Worm (Caenorhabditis elegans): ENCODE measurements around the gene W06G6.15.

Gene W06G6.15

ce11 chrV:16695499-16695898 lies 41.2 kb downstream of the W06G6.15 start:
- TF ChIP-seq nhr-237 (tag; optimal IDR thresholded peaks at IDR 0.05) (no peak), hmg-11 (tag; optimal IDR thresholded peaks at IDR 0.05) (no peak), ceh-28 (tag; optimal IDR thresholded peaks at IDR 0.05) (no peak), nhr-25 (tag; optimal IDR thresholded peaks at IDR 0.05) (no peak), fkh-2 (tag; optimal IDR thresholded peaks at IDR 0.05) (no peak), nhr-77 (tag; optimal IDR thresholded peaks at IDR 0.05) (no peak), elt-1 (tag; optimal IDR thresholded peaks at IDR 0.05) (no peak), ztf-11 (tag; optimal IDR thresholded peaks at IDR 0.05) (no peak), nhr-67 (tag; optimal IDR thresholded peaks at IDR 0.05) (no peak), nhr-43 (tag; optimal IDR thresholded peaks at IDR 0.05; ENCODE audit: poor library complexity, severe bottlenecking) (no peak), mdl-1 (tag; optimal IDR thresholded peaks at IDR 0.05) (no peak), nhr-76 (tag; optimal IDR thresholded peaks at IDR 0.05) (no peak), eor-1 (tag; optimal IDR thresholded peaks at IDR 0.05) (no peak)

ce11 chrV:16697178-16697577 lies 42.8 kb downstream of the W06G6.15 start, which contains the start of gene srw-41:
TSS of gene srw-41 (plus strand) at chrV:16697478.
- TF ChIP-seq egl-5 (tag; optimal IDR thresholded peaks at IDR 0.05) (no peak), daf-12 (tag; optimal IDR thresholded peaks at IDR 0.05) (no peak), eor-1 (tag; optimal IDR thresholded peaks at IDR 0.05) (no peak), snpc-4 (tag; optimal IDR thresholded peaks at IDR 0.05) (no peak), nhr-76 (tag; optimal IDR thresholded peaks at IDR 0.05) (no peak), lin-39 (tag; optimal IDR thresholded peaks at IDR 0.05) (no peak), nhr-23 (tag; optimal IDR thresholded peaks at IDR 0.05) (no peak), pha-4 (tag; optimal IDR thresholded peaks at IDR 0.05) (no peak), lsy-12 (tag; optimal IDR thresholded peaks at IDR 0.05) (no peak), nhr-11 (tag; optimal IDR thresholded peaks at IDR 0.05) (no peak), ama-1 (optimal IDR thresholded peaks at IDR 0.05) (no peak), mml-1 (tag; optimal IDR thresholded peaks at IDR 0.05) (no peak), egl-27 (tag; optimal IDR thresholded peaks at IDR 0.05) (no peak), sea-2 (GFP tag; optimal IDR thresholded peaks at IDR 0.05) (no peak), R02D3.7 (tag; optimal IDR thresholded peaks at IDR 0.05) (no peak), ceh-82 (tag; optimal IDR thresholded peaks at IDR 0.05) (no peak)

ce11 chrV:16699752-16700259 lies 45.5 kb downstream of the W06G6.15 start, which contains the start of gene Y70C5C.1:
TSS of gene Y70C5C.1 (plus strand) at chrV:16700209.
- TF ChIP-seq jun-1 (tag; optimal IDR thresholded peaks at IDR 0.05) = no peak
- TF ChIP-seq ceh-28 (tag; optimal IDR thresholded peaks at IDR 0.05) = no peak
- no peak for TF ChIP-seq nhr-237 (tag; optimal IDR thresholded peaks at IDR 0.05)
- no peak for TF ChIP-seq ceh-9 (tag; optimal IDR thresholded peaks at IDR 0.05)
- no peak for TF ChIP-seq unc-39 (tag; optimal IDR thresholded peaks at IDR 0.05)
- TF ChIP-seq snpc-4 (tag; optimal IDR thresholded peaks at IDR 0.05) = no peak
- TF ChIP-seq elt-3 (tag; optimal IDR thresholded peaks at IDR 0.05) = no peak
- no peak for TF ChIP-seq ztf-11 (tag; optimal IDR thresholded peaks at IDR 0.05)
- no peak for TF ChIP-seq skn-1 (tag; optimal IDR thresholded peaks at IDR 0.05)
- TF ChIP-seq nhr-11 (tag; optimal IDR thresholded peaks at IDR 0.05) = no peak

ce11 chrV:16706549-16706948 lies 52.2 kb downstream of the W06G6.15 start, which contains the start of gene clec-9:
TSS of gene clec-9 (minus strand) at chrV:16706649.
- TF ChIP-seq fkh-2 (tag; optimal IDR thresholded peaks at IDR 0.05) (no peak), pha-4 (tag; optimal IDR thresholded peaks at IDR 0.05) (no peak), daf-12 (tag; optimal IDR thresholded peaks at IDR 0.05) (no peak), unc-39 (tag; optimal IDR thresholded peaks at IDR 0.05) (no peak)

All from whole organism, L3 larva.